Worm (Caenorhabditis elegans): Measurements from ENCODE around the gene F16B4.5.
A peak's percentile ranks its signal among the peaks of the same experiment; 100 is the strongest.

Gene F16B4.5

ce11 chrV:1626720-1627119 lies 38.5 kb downstream of the F16B4.5 start, which contains the start of gene nhr-237:
TSS of gene nhr-237 (minus strand) at chrV:1626820.
- TF ChIP-seq ztf-3 (GFP tag; optimal IDR thresholded peaks at IDR 0.05) (no peak), him-1 (tag; optimal IDR thresholded peaks at IDR 0.05) (no peak), ceh-27 (GFP tag; optimal IDR thresholded peaks at IDR 0.05) (no peak), zfh-2 (GFP tag; conservative IDR thresholded peaks at IDR 0.05) (no peak), lin-54 (GFP tag; optimal IDR thresholded peaks at IDR 0.05) (no peak)

DNA sequence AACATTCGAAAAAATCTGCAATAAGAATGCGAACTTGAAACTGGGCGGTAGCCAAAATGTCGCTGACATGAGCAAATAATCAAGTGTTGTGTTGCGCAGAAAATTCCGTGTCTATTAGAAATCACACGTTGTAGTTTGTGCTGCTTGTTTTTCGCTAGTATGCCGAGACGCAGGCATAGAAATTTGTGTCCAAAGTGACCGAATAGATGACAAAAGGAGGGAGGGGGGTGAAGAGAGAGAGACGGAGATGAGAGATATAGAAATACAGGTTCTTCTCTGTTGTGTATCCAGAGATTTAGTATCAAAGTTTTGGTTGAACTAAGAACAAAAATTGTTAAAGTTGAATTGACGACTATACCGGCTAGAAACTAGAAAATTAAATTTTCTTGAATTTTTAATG lies 39.0 kb downstream of the F16B4.5 start:
- TF ChIP-seq lin-26 (GFP tag; IDR thresholded peaks at IDR 0.05) (peak; percentile 40; the same call in 1 of the 2 replicates), Y53G8AR.9 (GFP tag; conservative IDR thresholded peaks at IDR 0.05) (0 out of 2 replicates have a peak, but pooled peaks have one; percentile 25), F57A8.1 (GFP tag; optimal IDR thresholded peaks at IDR 0.05) (no peak), lin-40 (tag; optimal IDR thresholded peaks at IDR 0.05) (peak; percentile 22)

DNA sequence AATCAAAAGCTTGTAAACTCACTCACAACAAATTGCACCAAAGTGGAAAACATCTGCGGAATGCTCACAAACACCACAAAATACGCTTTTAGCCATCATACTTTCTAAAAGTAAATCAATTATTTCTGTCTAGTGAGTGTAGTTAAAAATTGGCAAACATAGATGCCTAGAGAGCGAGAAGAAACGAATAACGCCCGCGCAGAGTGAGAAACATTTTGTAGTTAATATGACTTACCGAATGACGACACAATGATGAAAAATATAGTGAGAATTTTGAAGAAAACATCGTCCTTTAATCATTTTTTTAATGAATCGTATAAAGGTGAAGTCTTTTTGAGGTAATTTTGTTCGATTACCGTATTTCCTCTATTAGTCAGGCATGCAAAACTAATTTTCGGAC lies 41.1 kb downstream of the F16B4.5 start, which contains the start of gene nhr-238:
Gene nhr-238 (minus strand): TSS at position 104 of the 400 bp plus-strand sequence.
- TF ChIP-seq lsy-27 (tag; optimal IDR thresholded peaks at IDR 0.05; ENCODE audit: borderline replicate concordance, insufficient read depth) (no peak), sdz-38 (tag; optimal IDR thresholded peaks at IDR 0.05) (no peak), madf-3 (GFP tag; IDR thresholded peaks at IDR 0.05) (no peak)

- TF ChIP-seq F22D6.2 (tag; optimal IDR thresholded peaks at IDR 0.05) (no peak), lin-35 (GFP tag; optimal IDR thresholded peaks at IDR 0.05) (no peak), pha-4 (tag; optimal IDR thresholded peaks at IDR 0.05) (no peak), lsy-27 (tag; optimal IDR thresholded peaks at IDR 0.05; ENCODE audit: borderline replicate concordance, insufficient read depth) (no peak), atf-7 (tag; optimal IDR thresholded peaks at IDR 0.05) (no peak), mxl-1 (tag; optimal IDR thresholded peaks at IDR 0.05) (no peak), zim-3 (tag; optimal IDR thresholded peaks at IDR 0.05) (no peak)
These were observed 42.9 kb downstream of the F16B4.5 start, which contains the start of gene Y46H3D.8 for ce11 chrV:1631148-1631547. TSS of gene Y46H3D.8 (minus strand) at chrV:1631248.

- TF ChIP-seq bed-2 (GFP tag; IDR thresholded peaks at IDR 0.05) (no peak), let-607 (tag; optimal IDR thresholded peaks at IDR 0.05) (no peak), snpc-1.1 (tag; optimal IDR thresholded peaks at IDR 0.05; ENCODE audit: insufficient read depth) (no peak), let-526 (GFP tag; IDR thresholded peaks at IDR 0.05) (no peak), egrh-3 (GFP tag; IDR thresholded peaks at IDR 0.05) (no peak), repo-1 (tag; optimal IDR thresholded peaks at IDR 0.05) (no peak), B0261.1 (tag; optimal IDR thresholded peaks at IDR 0.05) (no peak), F52B5.7 (tag; optimal IDR thresholded peaks at IDR 0.05) (no peak), ztf-6 (GFP tag; IDR thresholded peaks at IDR 0.05) (no peak), ZK185.1 (tag; optimal IDR thresholded peaks at IDR 0.05; ENCODE audit: poor library complexity, severe bottlenecking) (no peak), nfya-2 (GFP tag; IDR thresholded peaks at IDR 0.05) (no peak), C17E4.6 (GFP tag; IDR thresholded peaks at IDR 0.05) (no peak), B0019.2 (GFP tag; conservative IDR thresholded peaks at IDR 0.05) (no peak), D2030.7 (GFP tag; IDR thresholded peaks at IDR 0.05) (no peak), F37B4.10 (GFP tag; IDR thresholded peaks at IDR 0.05) (no peak), ztf-25 (GFP tag; IDR thresholded peaks at IDR 0.05) (no peak), ceh-91 (GFP tag; IDR thresholded peaks at IDR 0.05) (no peak), somi-1 (GFP tag; optimal IDR thresholded peaks at IDR 0.05) (no peak), F39B2.1 (GFP tag; IDR thresholded peaks at IDR 0.05) (no peak)
These were observed 43.5 kb downstream of the F16B4.5 start, which contains the start of gene irld-17 for ce11 chrV:1631717-1632116. TSS of gene irld-17 (plus strand) at chrV:1632017.

All from whole organism, young adult.